Worm (Caenorhabditis elegans): Measurements from ENCODE around the gene prkl-1.

prkl-1 gene

ce11 chrIV:6974162-6974938 is 12.4 kb downstream of the prkl-1 start (continued):
- TF ChIP-seq lin-35 (GFP tag; optimal IDR thresholded peaks at IDR 0.05) (no peak), rpc-1 (optimal IDR thresholded peaks at IDR 0.05) (no peak), rpc-1 (tag; optimal IDR thresholded peaks at IDR 0.05) (no peak), die-1 (tag; optimal IDR thresholded peaks at IDR 0.05) (peak; percentile 11), cebp-1 (GFP tag; IDR thresholded peaks at IDR 0.05) (no peak), cebp-1 (tag; optimal IDR thresholded peaks at IDR 0.05) (no peak), snpc-1.3 (tag; optimal IDR thresholded peaks at IDR 0.05; ENCODE audit: insufficient read depth) (peak; percentile 53), pbrm-1 (GFP tag; IDR thresholded peaks at IDR 0.05) (peak; percentile 60), fkh-3 (tag; optimal IDR thresholded peaks at IDR 0.05) (no peak), Y53G8AR.9 (GFP tag; conservative IDR thresholded peaks at IDR 0.05) (peak; percentile 80), sea-2 (GFP tag; IDR thresholded peaks at IDR 0.05) (no peak), Y67H2A.10 (GFP tag; conservative IDR thresholded peaks at IDR 0.05) (no peak), ccch-3 (GFP tag; optimal IDR thresholded peaks at IDR 0.05) (no peak), C17E4.6 (GFP tag; IDR thresholded peaks at IDR 0.05) (no peak), madf-8 (GFP tag; conservative IDR thresholded peaks at IDR 0.05) (no peak), lin-26 (GFP tag; IDR thresholded peaks at IDR 0.05) (peak; percentile 64; the same call in 1 of the 2 replicates), ama-1 (optimal IDR thresholded peaks at IDR 0.05) (no peak), ama-1 (GFP tag; optimal IDR thresholded peaks at IDR 0.05) (peak; percentile 57 to 95), ztf-26 (tag; optimal IDR thresholded peaks at IDR 0.05) (no peak), tbx-9 (tag; optimal IDR thresholded peaks at IDR 0.05; ENCODE audit: borderline replicate concordance) (no peak), dpl-1 (GFP tag; optimal IDR thresholded peaks at IDR 0.05) (no peak), Y56A3A.18 (GFP tag; IDR thresholded peaks at IDR 0.05) (peak; percentile 86; the same call in 1 of the 2 replicates), nhr-27 (tag; optimal IDR thresholded peaks at IDR 0.05) (no peak), repo-1 (tag; optimal IDR thresholded peaks at IDR 0.05) (no peak), bed-2 (GFP tag; IDR thresholded peaks at IDR 0.05) (no peak), ZK185.1 (tag; optimal IDR thresholded peaks at IDR 0.05; ENCODE audit: poor library complexity, severe bottlenecking) (no peak), sptf-2 (GFP tag; optimal IDR thresholded peaks at IDR 0.05) (no peak), aptf-3 (GFP tag; IDR thresholded peaks at IDR 0.05) (no peak), snpc-1.1 (tag; optimal IDR thresholded peaks at IDR 0.05; ENCODE audit: insufficient read depth) (no peak), F23B12.7 (tag; optimal IDR thresholded peaks at IDR 0.05; ENCODE audit: insufficient read depth) (no peak), ceh-40 (GFP tag; IDR thresholded peaks at IDR 0.05) (0 out of 2 replicates have a peak, but pooled peaks have one; percentile 30), T26A5.8 (tag; optimal IDR thresholded peaks at IDR 0.05) (no peak), mes-4 (tag; optimal IDR thresholded peaks at IDR 0.05) (no peak), ceh-100 (GFP tag; IDR thresholded peaks at IDR 0.05) (peak; percentile 58; the same call in 1 of the 2 replicates), attf-3 (GFP tag; conservative IDR thresholded peaks at IDR 0.05) (no peak), somi-1 (GFP tag; optimal IDR thresholded peaks at IDR 0.05) (no peak), him-1 (tag; optimal IDR thresholded peaks at IDR 0.05) (peak; percentile 38), F57A8.1 (GFP tag; optimal IDR thresholded peaks at IDR 0.05) (no peak), nfya-1 (tag; optimal IDR thresholded peaks at IDR 0.05; ENCODE audit: borderline replicate concordance, insufficient read depth) (no peak), F52B5.7 (tag; optimal IDR thresholded peaks at IDR 0.05) (no peak), mcd-1 (GFP tag; IDR thresholded peaks at IDR 0.05) (no peak)
